Worm (Caenorhabditis elegans) whole organism, L2 larva: ENCODE measurements around the gene B0286.1.

Experiments used
- ama-1 ChIP-seq: fragments of 150-350 bp; optimal IDR thresholded peaks from 2 replicates; lab custom pipeline; 2018; ENCODE audit warnings: inconsistent platforms
- egl-27 ChIP-seq: sonication (generic microtip); optimal IDR thresholded peaks from 3 replicates; lab custom pipeline; 2017; ENCODE audit warnings: missing biosample characterization, missing genetic modification reagents, missing genetic modification characterization
- elt-1 ChIP-seq: fragments of 150-350 bp; optimal IDR thresholded peaks from 2 replicates; lab custom pipeline; 2014; ENCODE audit warnings: missing biosample characterization, missing genetic modification characterization
- fos-1 ChIP-seq: fragments of 150-350 bp; optimal IDR thresholded peaks from 2 replicates; lab custom pipeline; 2014; ENCODE audit warnings: missing biosample characterization, missing genetic modification characterization
- ztf-11 ChIP-seq: sonication (generic microtip); optimal IDR thresholded peaks from 2 replicates; lab custom pipeline; 2017; ENCODE audit warnings: missing biosample characterization, missing genetic modification characterization

- TF ChIP-seq ama-1 (lab: Kevin White, UChicago) = no peak
- no peak for TF ChIP-seq egl-27 (tag; lab: Kevin White, UChicago)
- no peak for TF ChIP-seq ztf-11 (tag; lab: Kevin White, UChicago)
- no peak for TF ChIP-seq fos-1
- no peak for TF ChIP-seq elt-1
Measured at ce11 chrII:4378195-4378594, at the start of gene B0286.1.
